Fruit fly (Drosophila melanogaster) whole organism, embryonic: ENCODE measurements around the gene HINT1.

Source experiments
- CG10979 ChIP-seq: fragments of 200-800 bp; sonication (Bioruptor generic); optimal IDR thresholded peaks from 2 replicates; lab custom pipeline; 2018; ENCODE audit warnings: missing biosample characterization, mild to moderate bottlenecking, missing genetic modification characterization, moderate library complexity
- CG15269 ChIP-seq: fragments of 200-800 bp; sonication (Bioruptor generic); optimal IDR thresholded peaks from 2 replicates; lab custom pipeline; 2018; ENCODE audit warnings: missing biosample characterization, mild to moderate bottlenecking, missing genetic modification characterization, moderate library complexity
- CG17186 ChIP-seq: fragments of 200-800 bp; sonication (Bioruptor generic); optimal IDR thresholded peaks from 3 replicates; lab custom pipeline; 2017; ENCODE audit warnings: missing biosample characterization, missing genetic modification reagents, missing genetic modification characterization
- CG17912 ChIP-seq: fragments of 200-800 bp; sonication (Bioruptor generic); optimal IDR thresholded peaks from 2 replicates; lab custom pipeline; 2018; ENCODE audit warnings: missing biosample characterization, mild to moderate bottlenecking, missing genetic modification characterization
- CG3065 ChIP-seq: fragments of 200-800 bp; sonication (Bioruptor generic); optimal IDR thresholded peaks from 2 replicates; lab custom pipeline; 2016; ENCODE audit warnings: missing biosample characterization, missing genetic modification characterization
- CG3281 ChIP-seq: fragments of 200-800 bp; sonication (Bioruptor generic); optimal IDR thresholded peaks from 3 replicates; lab custom pipeline; 2017; ENCODE audit warnings: missing biosample characterization, mild to moderate bottlenecking, missing genetic modification characterization
- CG7928 ChIP-seq: fragments of 200-800 bp; sonication (Bioruptor generic); optimal IDR thresholded peaks from 2 replicates; lab custom pipeline; 2017; ENCODE audit warnings: missing biosample characterization, mild to moderate bottlenecking, missing genetic modification characterization
- CrebB ChIP-seq: fragments of 200-800 bp; sonication (Bioruptor generic); optimal IDR thresholded peaks from 3 replicates; lab custom pipeline; 2018; ENCODE audit warnings: missing biosample characterization, mild to moderate bottlenecking, missing genetic modification characterization
- D19B ChIP-seq: fragments of 200-800 bp; sonication (Bioruptor generic); optimal IDR thresholded peaks from 2 replicates; lab custom pipeline; 2017; ENCODE audit warnings: missing biosample characterization, mild to moderate bottlenecking, missing genetic modification characterization
- lab ChIP-seq: fragments of 200-800 bp; sonication (Bioruptor generic); optimal IDR thresholded peaks from 3 replicates; lab custom pipeline; 2017; ENCODE audit warnings: missing biosample characterization, missing genetic modification characterization, mild to moderate bottlenecking, moderate library complexity, missing genetic modification reagents
- otp ChIP-seq: fragments of 200-800 bp; sonication (Bioruptor generic); IDR thresholded peaks from 3 replicates; pipeline ENCODE4, ENCODE4 v1.3.6; 2022; ENCODE audit warnings: missing biosample characterization, missing genetic modification characterization
- pita ChIP-seq: fragments of 200-800 bp; sonication (Bioruptor generic); optimal IDR thresholded peaks from 2 replicates; lab custom pipeline; 2017; ENCODE audit warnings: missing biosample characterization, mild to moderate bottlenecking, missing genetic modification characterization
- wor ChIP-seq: fragments of 200-800 bp; sonication (Bioruptor generic); IDR thresholded peaks from 2 replicates; pipeline ENCODE4 v1.3.6; 2022; ENCODE audit warnings: missing biosample characterization, missing genetic modification characterization

dm6 chr2L:2725374-2725773 is 44.6 kb upstream of the HINT1 start, which contains the start of gene CG31689:
- no peak for TF ChIP-seq CG15269 (tag; lab: Kevin White, UChicago)
- TF ChIP-seq CG17912: no peak
- no peak for TF ChIP-seq wor (GFP tag; lab: Robert Waterston, UW)
- no peak for TF ChIP-seq otp (GFP tag; lab: Robert Waterston, UW)
- no peak for TF ChIP-seq CG3065 (GFP tag; lab: Kevin White, UChicago)
- TF ChIP-seq D19B (GFP tag; lab: Kevin White, UChicago): no peak
- no peak for TF ChIP-seq lab (GFP tag; lab: Kevin White, UChicago)
- no peak for TF ChIP-seq CG17186 (GFP tag; lab: Kevin White, UChicago)
- no peak for TF ChIP-seq CG10979 (tag; lab: Kevin White, UChicago)
- no peak for TF ChIP-seq CG3281 (GFP tag; lab: Kevin White, UChicago)
- TF ChIP-seq pita (GFP tag; lab: Kevin White, UChicago): no peak
- no peak for TF ChIP-seq CG7928 (GFP tag; lab: Kevin White, UChicago)
- TF ChIP-seq CrebB (tag; lab: Kevin White, UChicago): no peak
